Worm (Caenorhabditis elegans) whole organism, L4 larva: Measurements from ENCODE around the gene hst-3.2.

Source experiments
- T20F7.1 ChIP-seq: fragments of 200-800 bp; sonication (Bioruptor generic); optimal IDR thresholded peaks from 2 replicates; lab custom pipeline; 2018; ENCODE audit warnings: mild to moderate bottlenecking, missing genetic modification characterization, missing compliant biosample characterization
- dmd-6 ChIP-seq: fragments of 200-800 bp; sonication (Bioruptor generic); IDR thresholded peaks from 2 replicates; pipeline ENCODE4 v1.3.6; 2022; ENCODE audit warnings: missing genetic modification reagents, missing genetic modification characterization, missing compliant biosample characterization
- dmd-9 ChIP-seq: fragments of 200-800 bp; sonication (Bioruptor generic); IDR thresholded peaks from 2 replicates; pipeline ENCODE4 v1.3.6; 2022; ENCODE audit warnings: missing genetic modification reagents, missing genetic modification characterization, missing compliant biosample characterization
- egl-43 ChIP-seq: fragments of 200-800 bp; sonication (Bioruptor generic); IDR thresholded peaks from 2 replicates; pipeline ENCODE4 v1.3.6; 2022; ENCODE audit warnings: missing genetic modification reagents, missing genetic modification characterization, missing compliant biosample characterization
- lin-15B ChIP-seq: fragments of 150-350 bp; sonication (generic microtip); optimal IDR thresholded peaks from 3 replicates; lab custom pipeline; 2014; ENCODE audit warnings: missing biosample characterization, missing genetic modification characterization
- snpc-4 ChIP-seq: fragments of 150-350 bp; optimal IDR thresholded peaks from 2 replicates; lab custom pipeline; 2014; ENCODE audit warnings: missing biosample characterization, missing genetic modification characterization

- TF ChIP-seq snpc-4 (tag; lab: Kevin White, UChicago) (no peak), egl-43 (GFP tag; lab: Robert Waterston, UW) (no peak), lin-15B (tag; lab: Kevin White, UChicago) (no peak), T20F7.1 (GFP tag; lab: Kevin White, UChicago) (no peak), dmd-9 (GFP tag; lab: Robert Waterston, UW) (no peak), dmd-6 (GFP tag; lab: Robert Waterston, UW) (no peak)
Measured at ce11 chrX:2895646-2896045, 28.1 kb downstream of the hst-3.2 start.
